Worm (Caenorhabditis elegans) whole organism, L4 larva: Measurements from ENCODE around the gene cwn-1.

Source experiments
- ama-1 ChIP-seq: fragments of 150-350 bp; optimal IDR thresholded peaks from 2 replicates; lab custom pipeline; 2014; ENCODE audit warnings: inconsistent platforms, mixed read lengths
- daf-8 ChIP-seq: fragments of 200-800 bp; sonication (Bioruptor generic); IDR thresholded peaks from 2 replicates; pipeline ENCODE4 v1.3.6; 2022; ENCODE audit warnings: missing genetic modification characterization, missing compliant biosample characterization
- dpl-1 ChIP-seq: fragments of 150-350 bp; optimal IDR thresholded peaks from 2 replicates; lab custom pipeline; 2014; ENCODE audit warnings: missing biosample characterization, missing genetic modification reagents, missing genetic modification characterization
- fos-1 ChIP-seq: fragments of 150-350 bp; optimal IDR thresholded peaks from 2 replicates; lab custom pipeline; 2014; ENCODE audit warnings: missing biosample characterization, missing genetic modification characterization
- hmg-1.1 ChIP-seq: fragments of 200-800 bp; sonication (Bioruptor generic); IDR thresholded peaks from 2 replicates; pipeline ENCODE4 v1.3.6; 2022; ENCODE audit warnings: missing genetic modification reagents, missing genetic modification characterization, missing compliant biosample characterization
- lin-15B ChIP-seq: fragments of 150-350 bp; sonication (generic microtip); optimal IDR thresholded peaks from 3 replicates; lab custom pipeline; 2014; ENCODE audit warnings: missing biosample characterization, missing genetic modification characterization
- lin-29 ChIP-seq: fragments of 200-800 bp; sonication (Bioruptor generic); IDR thresholded peaks from 2 replicates; pipeline ENCODE4 v1.3.6; 2022; ENCODE audit warnings: missing genetic modification reagents, missing genetic modification characterization, missing compliant biosample characterization
- lin-39 ChIP-seq: fragments of 150-350 bp; optimal IDR thresholded peaks from 2 replicates; lab custom pipeline; 2014; ENCODE audit warnings: missing biosample characterization, missing genetic modification reagents, missing genetic modification characterization
- lsy-2 ChIP-seq, 2 experiments: fragments of 150-350 bp in 1 of 2; sonication (generic microtip) in 1 of 2; optimal IDR thresholded peaks; 2 replicates each; lab custom pipeline; 2014 to 2017; ENCODE audit warnings: missing biosample characterization in 2 of 2, missing genetic modification characterization in 2 of 2
- set-16 ChIP-seq: fragments of 200-800 bp; sonication (Bioruptor generic); IDR thresholded peaks from 2 replicates; pipeline ENCODE4 v1.3.6; 2022; ENCODE audit warnings: missing genetic modification reagents, missing genetic modification characterization, missing compliant biosample characterization
- skn-1 ChIP-seq: fragments of 150-350 bp; optimal IDR thresholded peaks from 2 replicates; lab custom pipeline; 2014; ENCODE audit warnings: missing biosample characterization, missing genetic modification characterization
- unc-39 ChIP-seq: sonication (generic microtip); optimal IDR thresholded peaks from 2 replicates; lab custom pipeline; 2017; ENCODE audit warnings: missing biosample characterization, missing genetic modification characterization
- unc-62 ChIP-seq, 3 experiments: fragments of 150-350 bp in 1 of 3; sonication (generic microtip); optimal IDR thresholded peaks in 2 of 3; peaks in 1 of 3; 1 replicate in 1 of 3; 2 replicates in 2 of 3; lab custom pipeline; 2014 to 2017; ENCODE audit warnings: missing biosample characterization in 3 of 3, missing genetic modification characterization in 3 of 3, missing genetic modification reagents in 3 of 3, missing genotype in 1 of 3

- no peak for TF ChIP-seq set-16 (GFP tag; lab: Robert Waterston, UW)
- no peak for TF ChIP-seq lin-39 (tag; lab: Kevin White, UChicago)
- TF ChIP-seq unc-39 (tag; lab: Kevin White, UChicago): no peak
- TF ChIP-seq ama-1: no peak
- no peak for TF ChIP-seq lin-29 (GFP tag; lab: Robert Waterston, UW)
- no peak for TF ChIP-seq fos-1 (tag; lab: Kevin White, UChicago)
- TF ChIP-seq lin-15B (tag; lab: Kevin White, UChicago): no peak
- no peak for TF ChIP-seq skn-1 (tag; lab: Kevin White, UChicago)
- TF ChIP-seq hmg-1.1 (GFP tag; lab: Robert Waterston, UW): no peak
- TF ChIP-seq unc-62 (GFP tag; optimal IDR thresholded peaks at IDR 0.05 in 1 of 2; lab: Kevin White, UChicago): no peak
- TF ChIP-seq unc-62 (tag; optimal IDR thresholded peaks at IDR 0.05; lab: Kevin White, UChicago): no peak
- no peak for TF ChIP-seq lsy-2 (tag; optimal IDR thresholded peaks at IDR 0.05; lab: Kevin White, UChicago)
- TF ChIP-seq daf-8 (GFP tag; lab: Robert Waterston, UW): no peak
- TF ChIP-seq dpl-1: no peak
These were observed 10.9 kb downstream of the cwn-1 start for ce11 chrII:122494-122893.
